Worm (Caenorhabditis elegans): ENCODE results near the gene dhc-3.

- TF ChIP-seq ama-1 (optimal IDR thresholded peaks at IDR 0.05) (no peak), flt-1 (GFP tag; IDR thresholded peaks at IDR 0.05) (no peak), sea-1 (GFP tag; conservative IDR thresholded peaks at IDR 0.05) (no peak), hnd-1 (tag; optimal IDR thresholded peaks at IDR 0.05) (no peak)
Measured at ce11 chrV:13195548-13195947, 56.8 kb downstream of the dhc-3 start, which contains the start of gene F57B1.1.

Measured in whole organism, early embryonic.